Worm (Caenorhabditis elegans) whole organism, early embryonic: ENCODE results near the gene T13C2.2.

Experiments
- B0310.2 ChIP-seq: sonication (generic microtip); optimal IDR thresholded peaks from 2 replicates; lab custom pipeline; 2016; ENCODE audit warnings: mild to moderate bottlenecking, missing genetic modification characterization, missing compliant biosample characterization
- F13C5.2 ChIP-seq: sonication (generic microtip); optimal IDR thresholded peaks from 2 replicates; lab custom pipeline; 2017; ENCODE audit warnings: mild to moderate bottlenecking, missing genetic modification characterization, inconsistent platforms, missing compliant biosample characterization
- aly-1 ChIP-seq: sonication (generic microtip); optimal IDR thresholded peaks from 2 replicates; lab custom pipeline; 2016; ENCODE audit warnings: missing genetic modification characterization, missing compliant biosample characterization
- ama-1 ChIP-seq: fragments of 150-350 bp; optimal IDR thresholded peaks from 2 replicates; lab custom pipeline; 2014
- ceh-13 ChIP-seq: fragments of 200-800 bp; sonication (Bioruptor generic); optimal IDR thresholded peaks from 2 replicates; lab custom pipeline; 2018; ENCODE audit warnings: mild to moderate bottlenecking, missing genetic modification characterization, missing compliant biosample characterization
- ceh-36 ChIP-seq: sonication (generic microtip); optimal IDR thresholded peaks from 2 replicates; lab custom pipeline; 2016; ENCODE audit warnings: missing genetic modification characterization, inconsistent platforms, missing compliant biosample characterization
- ets-7 ChIP-seq: sonication (generic microtip); optimal IDR thresholded peaks from 2 replicates; lab custom pipeline; 2016; ENCODE audit warnings: missing genotype, missing genetic modification characterization, missing compliant biosample characterization
- flt-1 ChIP-seq: fragments of 200-800 bp; sonication (Bioruptor generic); IDR thresholded peaks from 2 replicates; pipeline ENCODE4 v1.3.6; 2022; ENCODE audit warnings: missing genetic modification characterization, missing compliant biosample characterization
- hmbx-1 ChIP-seq: sonication (generic microtip); optimal IDR thresholded peaks from 2 replicates; lab custom pipeline; 2016; ENCODE audit warnings: mild to moderate bottlenecking, missing genetic modification characterization, missing compliant biosample characterization
- hmg-4 ChIP-seq: fragments of 200-800 bp; sonication (Bioruptor generic); optimal IDR thresholded peaks from 2 replicates; lab custom pipeline; 2018; ENCODE audit warnings: mild to moderate bottlenecking, missing genetic modification characterization, missing compliant biosample characterization
- hnd-1 ChIP-seq: sonication (generic microtip); optimal IDR thresholded peaks from 2 replicates; lab custom pipeline; 2016; ENCODE audit warnings: missing genetic modification characterization, missing compliant biosample characterization
- pes-1 ChIP-seq: fragments of 200-800 bp; sonication (Bioruptor generic); IDR thresholded peaks from 2 replicates; pipeline ENCODE4 v1.3.6; 2022; ENCODE audit warnings: missing genetic modification reagents, missing genetic modification characterization, missing compliant biosample characterization
- scrt-1 ChIP-seq: fragments of 200-800 bp; sonication (Bioruptor generic); IDR thresholded peaks from 2 replicates; pipeline ENCODE4 v1.3.6; 2022; ENCODE audit warnings: missing genetic modification characterization, missing compliant biosample characterization
- sea-1 ChIP-seq: fragments of 200-800 bp; sonication (Bioruptor generic); conservative IDR thresholded peaks from 2 replicates; pipeline ENCODE4 v1.3.6; 2022; ENCODE audit warnings: missing genetic modification characterization, missing compliant biosample characterization
- tbx-11 ChIP-seq: fragments of 200-800 bp; sonication (Bioruptor generic); IDR thresholded peaks from 2 replicates; pipeline ENCODE4 v1.3.6; 2022; ENCODE audit warnings: missing genetic modification characterization, missing compliant biosample characterization
- tbx-37 ChIP-seq: fragments of 200-800 bp; sonication (Bioruptor generic); conservative IDR thresholded peaks from 2 replicates; pipeline ENCODE4 v1.3.6; 2022; ENCODE audit warnings: missing genetic modification reagents, missing genetic modification characterization, missing compliant biosample characterization
- tra-4 ChIP-seq: sonication (generic microtip); optimal IDR thresholded peaks from 2 replicates; lab custom pipeline; 2017; ENCODE audit warnings: missing genetic modification characterization, missing compliant biosample characterization

Gene T13C2.2

ce11 chrII:6791891-6792290 is at the start of gene T13C2.2:
Gene T13C2.2 (plus strand): TSS chrII:6792191.
- TF ChIP-seq sea-1 (GFP tag; lab: Robert Waterston, UW) (no peak), tra-4 (no peak), hnd-1 (no peak), tbx-11 (GFP tag; lab: Robert Waterston, UW) (no peak), B0310.2 (tag; lab: Kevin White, UChicago) (no peak), tbx-37 (GFP tag; lab: Robert Waterston, UW) (no peak), pes-1 (GFP tag; lab: Robert Waterston, UW) (no peak), ama-1 (lab: Kevin White, UChicago) (no peak), hmbx-1 (no peak), F13C5.2 (tag; lab: Kevin White, UChicago) (no peak), ets-7 (tag; lab: Kevin White, UChicago) (no peak), ceh-36 (tag; lab: Kevin White, UChicago) (no peak)

ce11 chrII:6742614-6743013 is 49.4 kb upstream of the T13C2.2 start, which contains the start of gene F41G3.6:
Gene F41G3.6 (plus strand): TSS chrII:6742914.
- TF ChIP-seq hmbx-1 (no peak), F13C5.2 (tag; lab: Kevin White, UChicago) (no peak), B0310.2 (tag; lab: Kevin White, UChicago) (no peak), flt-1 (no peak), ets-7 (tag; lab: Kevin White, UChicago) (no peak), ceh-13 (GFP tag; lab: Kevin White, UChicago) (no peak), tra-4 (no peak), hmg-4 (GFP tag; lab: Kevin White, UChicago) (no peak), sea-1 (GFP tag; lab: Robert Waterston, UW) (no peak), tbx-37 (GFP tag; lab: Robert Waterston, UW) (no peak), scrt-1 (GFP tag; lab: Robert Waterston, UW) (no peak), ama-1 (lab: Kevin White, UChicago) (no peak), hnd-1 (no peak), ceh-36 (tag; lab: Kevin White, UChicago) (no peak), pes-1 (GFP tag; lab: Robert Waterston, UW) (no peak), tbx-11 (GFP tag; lab: Robert Waterston, UW) (no peak), aly-1 (tag; lab: Kevin White, UChicago) (no peak)

ce11 chrII:6744648-6745047 is 47.3 kb upstream of the T13C2.2 start, which contains the start of gene ins-15:
Gene ins-15 (minus strand): TSS chrII:6744748.
- TF ChIP-seq tra-4 (no peak), ceh-13 (GFP tag; lab: Kevin White, UChicago) (no peak), B0310.2 (tag; lab: Kevin White, UChicago) (no peak), hmbx-1 (no peak), F13C5.2 (tag; lab: Kevin White, UChicago) (no peak), ama-1 (lab: Kevin White, UChicago) (no peak), sea-1 (GFP tag; lab: Robert Waterston, UW) (no peak), tbx-11 (GFP tag; lab: Robert Waterston, UW) (no peak), aly-1 (tag; lab: Kevin White, UChicago) (no peak), scrt-1 (GFP tag; lab: Robert Waterston, UW) (no peak), pes-1 (GFP tag; lab: Robert Waterston, UW) (no peak)

- no peak for TF ChIP-seq hmg-4 (GFP tag; lab: Kevin White, UChicago)
- no peak for TF ChIP-seq ets-7 (tag; lab: Kevin White, UChicago)
- no peak for TF ChIP-seq hnd-1
- TF ChIP-seq ceh-36 (tag; lab: Kevin White, UChicago), result no peak
- TF ChIP-seq flt-1, result no peak
Measured at ce11 chrII:6745783-6746182, 46.2 kb upstream of the T13C2.2 start, which contains the start of gene ins-14. Gene ins-14 (minus strand): TSS chrII:6745814.

- TF ChIP-seq ets-7 (tag; lab: Kevin White, UChicago) (no peak), ceh-36 (tag; lab: Kevin White, UChicago) (no peak), F13C5.2 (tag; lab: Kevin White, UChicago) (no peak), tbx-11 (GFP tag; lab: Robert Waterston, UW) (no peak), scrt-1 (GFP tag; lab: Robert Waterston, UW) (no peak), tbx-37 (GFP tag; lab: Robert Waterston, UW) (no peak), ama-1 (lab: Kevin White, UChicago) (no peak), pes-1 (GFP tag; lab: Robert Waterston, UW) (no peak), sea-1 (GFP tag; lab: Robert Waterston, UW) (no peak), aly-1 (tag; lab: Kevin White, UChicago) (no peak), hmbx-1 (no peak)
Measured at ce11 chrII:6746404-6746803, 45.6 kb upstream of the T13C2.2 start, which contains the start of gene F41G3.5. Gene F41G3.5 (plus strand): TSS chrII:6746704.

ce11 chrII:6749422-6749821 is 42.6 kb upstream of the T13C2.2 start, which contains the start of gene F41G3.10:
Gene F41G3.10 (minus strand): TSS chrII:6749522.
- TF ChIP-seq hnd-1 (no peak), flt-1 (no peak), pes-1 (GFP tag; lab: Robert Waterston, UW) (no peak), ceh-13 (GFP tag; lab: Kevin White, UChicago) (no peak), hmbx-1 (no peak), ceh-36 (tag; lab: Kevin White, UChicago) (no peak), sea-1 (GFP tag; lab: Robert Waterston, UW) (no peak), tbx-37 (GFP tag; lab: Robert Waterston, UW) (no peak), ama-1 (lab: Kevin White, UChicago) (no peak), tra-4 (no peak), tbx-11 (GFP tag; lab: Robert Waterston, UW) (no peak), ets-7 (tag; lab: Kevin White, UChicago) (no peak), hmg-4 (GFP tag; lab: Kevin White, UChicago) (no peak), scrt-1 (GFP tag; lab: Robert Waterston, UW) (no peak), F13C5.2 (tag; lab: Kevin White, UChicago) (no peak), B0310.2 (tag; lab: Kevin White, UChicago) (no peak), aly-1 (tag; lab: Kevin White, UChicago) (no peak)

ce11 chrII:6750929-6751328 is 41.1 kb upstream of the T13C2.2 start, which contains the start of gene F41G3.20:
Gene F41G3.20 (minus strand): TSS chrII:6751029.
- TF ChIP-seq ets-7 (tag; lab: Kevin White, UChicago) (no peak), aly-1 (tag; lab: Kevin White, UChicago) (no peak), tbx-11 (GFP tag; lab: Robert Waterston, UW) (no peak), F13C5.2 (tag; lab: Kevin White, UChicago) (no peak), tbx-37 (GFP tag; lab: Robert Waterston, UW) (no peak)
